Fruit fly (Drosophila melanogaster): Measurements from ENCODE around the gene Dtd.

The Dtd gene

dm6 chr3R:11460502-11461358, 30.9 kb downstream of the Dtd start, which contains the start of gene PGRP-LB (continued):
- TF ChIP-seq CG1603 (tag; optimal IDR thresholded peaks at IDR 0.05) (no peak), CG11085 (GFP tag; IDR thresholded peaks at IDR 0.05) (no peak), hth (optimal IDR thresholded peaks at IDR 0.05) (no peak), CG9609 (GFP tag; optimal IDR thresholded peaks at IDR 0.05) (peak; percentile 30), CG6654 (GFP tag; optimal IDR thresholded peaks at IDR 0.05) (no peak), CG17186 (GFP tag; optimal IDR thresholded peaks at IDR 0.05) (no peak), cg (GFP tag; optimal IDR thresholded peaks at IDR 0.05) (no peak), dmrt99B (tag; optimal IDR thresholded peaks at IDR 0.05) (peak; percentile 10), zfh2 (GFP tag; optimal IDR thresholded peaks at IDR 0.05) (peak; percentile 21), HLH54F (GFP tag; optimal IDR thresholded peaks at IDR 0.05) (no peak), vfl (GFP tag; optimal IDR thresholded peaks at IDR 0.05) (no peak), zen2 (GFP tag; IDR thresholded peaks at IDR 0.05; ENCODE audit: partially characterized antibody) (no peak), pum (GFP tag; optimal IDR thresholded peaks at IDR 0.05) (no peak), Fer2 (tag; optimal IDR thresholded peaks at IDR 0.05) (no peak), CG13894 (tag; optimal IDR thresholded peaks at IDR 0.05) (no peak), insv (GFP tag; optimal IDR thresholded peaks at IDR 0.05) (no peak), kay (GFP tag; optimal IDR thresholded peaks at IDR 0.05) (no peak), h (optimal IDR thresholded peaks at IDR 0.05) (no peak), Trl (optimal IDR thresholded peaks at IDR 0.05) (no peak), Trl (GFP tag; optimal IDR thresholded peaks at IDR 0.05) (no peak), CG12071 (GFP tag; optimal IDR thresholded peaks at IDR 0.05) (no peak), Hr39 (optimal IDR thresholded peaks at IDR 0.05) (no peak), Hr51 (GFP tag; optimal IDR thresholded peaks at IDR 0.05) (peak in 1 of 2 experiments; percentile 15), Ptx1 (GFP tag; IDR thresholded peaks at IDR 0.05) (peak; percentile 38; the same call in 1 of the 2 replicates), gsb (GFP tag; IDR thresholded peaks at IDR 0.05) (no peak), tio (GFP tag; optimal IDR thresholded peaks at IDR 0.05) (peak; percentile 9), CG2199 (GFP tag; IDR thresholded peaks at IDR 0.05) (no peak), Atf3 (GFP tag; optimal IDR thresholded peaks at IDR 0.05) (no peak), CG13775 (GFP tag; optimal IDR thresholded peaks at IDR 0.05) (peak; percentile 34), Lpt (GFP tag; optimal IDR thresholded peaks at IDR 0.05) (no peak), CG13287 (GFP tag; IDR thresholded peaks at IDR 0.05; ENCODE audit: partially characterized antibody) (no peak), dm (GFP tag; optimal IDR thresholded peaks at IDR 0.05) (no peak), scrt (GFP tag; optimal IDR thresholded peaks at IDR 0.05) (no peak), CG6765 (GFP tag; optimal IDR thresholded peaks at IDR 0.05) (no peak), z (GFP tag; IDR thresholded peaks at IDR 0.05) (no peak), CG14667 (GFP tag; IDR thresholded peaks at IDR 0.05) (0 out of 2 replicates have a peak, but pooled peaks have one; percentile 9), Dll (GFP tag; IDR thresholded peaks at IDR 0.05; ENCODE audit: partially characterized antibody) (no peak), CG10321 (GFP tag; IDR thresholded peaks at IDR 0.05) (no peak), CG10147 (GFP tag; optimal IDR thresholded peaks at IDR 0.05) (peak; percentile 28), mld (GFP tag; IDR thresholded peaks at IDR 0.05; ENCODE audit: partially characterized antibody) (no peak), CG31441 (GFP tag; IDR thresholded peaks at IDR 0.05) (peak; percentile 11; the same call in 1 of the 2 replicates), CG9876 (GFP tag; optimal IDR thresholded peaks at IDR 0.05) (no peak), CG3281 (GFP tag; optimal IDR thresholded peaks at IDR 0.05) (peak; percentile 22), MESR4 (GFP tag; optimal IDR thresholded peaks at IDR 0.05) (no peak), oc (tag; optimal IDR thresholded peaks at IDR 0.05) (no peak), Awh (GFP tag; IDR thresholded peaks at IDR 0.05) (no peak), CG7745 (tag; optimal IDR thresholded peaks at IDR 0.05) (no peak), nmo (GFP tag; optimal IDR thresholded peaks at IDR 0.05) (no peak), Eip74EF (GFP tag; optimal IDR thresholded peaks at IDR 0.05) (no peak), Aef1 (GFP tag; IDR thresholded peaks at IDR 0.05) (no peak; the same call in 2 of the 3 replicates)

Measured in whole organism, embryonic.